Fruit fly (Drosophila melanogaster) whole organism, embryonic: ENCODE data around the gene fbl.

Source experiments
- CG15011 ChIP-seq: fragments of 200-800 bp; sonication (Bioruptor generic); optimal IDR thresholded peaks from 3 replicates; lab custom pipeline; 2018; ENCODE audit warnings: missing biosample characterization, mild to moderate bottlenecking, missing genetic modification characterization
- CG1792 ChIP-seq: fragments of 200-800 bp; sonication (Bioruptor generic); optimal IDR thresholded peaks from 2 replicates; lab custom pipeline; 2016; ENCODE audit warnings: missing biosample characterization, missing genetic modification characterization
- CG9876 ChIP-seq: fragments of 200-800 bp; sonication (Bioruptor generic); optimal IDR thresholded peaks from 2 replicates; lab custom pipeline; 2016; ENCODE audit warnings: missing biosample characterization, missing genetic modification characterization
- GATAe ChIP-seq: fragments of 200-800 bp; sonication (Bioruptor generic); conservative IDR thresholded peaks from 2 replicates; pipeline ENCODE4 v1.3.6; 2022; ENCODE audit warnings: missing biosample characterization, missing genetic modification characterization
- Lhr ChIP-seq: fragments of 200-800 bp; sonication (Bioruptor generic); optimal IDR thresholded peaks from 3 replicates; lab custom pipeline; 2017; ENCODE audit warnings: mild to moderate bottlenecking, missing biosample characterization, missing genetic modification reagents, missing genetic modification characterization
- Nf-YB ChIP-seq: fragments of 200-800 bp; sonication (Bioruptor generic); optimal IDR thresholded peaks from 3 replicates; lab custom pipeline; 2019; ENCODE audit warnings: missing biosample characterization, mild to moderate bottlenecking, missing genetic modification characterization, moderate library complexity
- Ptx1 ChIP-seq: fragments of 200-800 bp; sonication (Bioruptor generic); IDR thresholded peaks from 2 replicates; pipeline ENCODE4 v1.3.6; 2022; ENCODE audit warnings: missing biosample characterization, missing genetic modification characterization
- crol ChIP-seq: fragments of 200-800 bp; sonication (Bioruptor generic); IDR thresholded peaks from 2 replicates; pipeline ENCODE4 v1.3.6; 2022; ENCODE audit warnings: missing biosample characterization, missing genetic modification characterization
- gro ChIP-seq: fragments of 200-800 bp; sonication (Bioruptor generic); optimal IDR thresholded peaks from 2 replicates; lab custom pipeline; 2016; ENCODE audit warnings: missing biosample characterization, missing genetic modification characterization
- klu ChIP-seq: fragments of 200-800 bp; sonication (Bioruptor generic); IDR thresholded peaks from 2 replicates; pipeline ENCODE4 v1.3.6; 2022; ENCODE audit warnings: missing biosample characterization, missing genetic modification characterization
- psq ChIP-seq: fragments of 200-800 bp; sonication (Bioruptor generic); optimal IDR thresholded peaks from 2 replicates; lab custom pipeline; 2017; ENCODE audit warnings: missing biosample characterization, missing genetic modification characterization
- zen ChIP-seq: fragments of 200-800 bp; sonication (Bioruptor generic); optimal IDR thresholded peaks from 3 replicates; lab custom pipeline; 2018; ENCODE audit warnings: missing biosample characterization, mild to moderate bottlenecking, missing genetic modification characterization, moderate library complexity

dm6 chr3L:20379496-20379895, 4.7 kb upstream of the fbl start:
- TF ChIP-seq klu (GFP tag; lab: Robert Waterston, UW): no peak
- no peak for TF ChIP-seq zen (tag; lab: Kevin White, UChicago)
- TF ChIP-seq psq (GFP tag; lab: Kevin White, UChicago): no peak
- TF ChIP-seq Ptx1 (GFP tag; lab: Robert Waterston, UW): no peak
- no peak for TF ChIP-seq CG15011 (GFP tag; lab: Kevin White, UChicago)
- TF ChIP-seq CG9876 (GFP tag; lab: Kevin White, UChicago): no peak
- no peak for TF ChIP-seq crol (GFP tag; lab: Robert Waterston, UW)
- no peak for TF ChIP-seq GATAe (GFP tag; lab: Robert Waterston, UW)
- no peak for TF ChIP-seq CG1792 (GFP tag; lab: Kevin White, UChicago)
- TF ChIP-seq Nf-YB: no peak
- TF ChIP-seq Lhr (GFP tag; lab: Kevin White, UChicago): no peak
- no peak for TF ChIP-seq gro (GFP tag; lab: Kevin White, UChicago)
